Worm (Caenorhabditis elegans): ENCODE results near the gene Y17G9B.11.

Y17G9B.11 gene

ce11 chrIV:4748408-4749105 lies 7.8 kb upstream of the Y17G9B.11 start, which contains the start of gene cyc-2.1:
cyc-2.1 (minus strand) TSS chrIV:4749012.
- no peak for TF ChIP-seq ceh-90 (tag; optimal IDR thresholded peaks at IDR 0.05)
- peak; percentile 22 for TF ChIP-seq ztf-4 (tag; optimal IDR thresholded peaks at IDR 0.05)
- TF ChIP-seq rnt-1 (tag; optimal IDR thresholded peaks at IDR 0.05), result peak; percentile 59
- TF ChIP-seq tlp-1 (tag; optimal IDR thresholded peaks at IDR 0.05), result no peak
- peak; percentile 71 for TF ChIP-seq fkh-8 (tag; optimal IDR thresholded peaks at IDR 0.05)
- TF ChIP-seq fos-1 (tag; optimal IDR thresholded peaks at IDR 0.05), result no peak
- no peak for TF ChIP-seq F16B12.6 (tag; optimal IDR thresholded peaks at IDR 0.05)
- peak; percentile 21 for TF ChIP-seq dsc-1 (tag; optimal IDR thresholded peaks at IDR 0.05)
- no peak for TF ChIP-seq blmp-1 (tag; optimal IDR thresholded peaks at IDR 0.05)
- TF ChIP-seq nhr-237 (tag; optimal IDR thresholded peaks at IDR 0.05), result peak; percentile 34
- no peak for TF ChIP-seq sox-4 (tag; optimal IDR thresholded peaks at IDR 0.05)
- no peak for TF ChIP-seq aha-1 (tag; optimal IDR thresholded peaks at IDR 0.05)
- TF ChIP-seq nhr-19 (GFP tag; conservative IDR thresholded peaks at IDR 0.05), result peak; percentile 71
- no peak for TF ChIP-seq Y116A8C.19 (tag; optimal IDR thresholded peaks at IDR 0.05; ENCODE audit: borderline replicate concordance)
- TF ChIP-seq lin-15B (tag; optimal IDR thresholded peaks at IDR 0.05), result peak; percentile 35
- no peak for TF ChIP-seq irx-1 (tag; optimal IDR thresholded peaks at IDR 0.05)
- TF ChIP-seq efl-1 (optimal IDR thresholded peaks at IDR 0.05), result peak; percentile 28 to 49
- peak; percentile 17 to 86 for TF ChIP-seq efl-1 (GFP tag; optimal IDR thresholded peaks at IDR 0.05 in 1 of 2)
- TF ChIP-seq nhr-85 (tag), result peak; percentile 68
- peak; percentile 38; the same call in 1 of the 2 replicates for TF ChIP-seq isw-1 (GFP tag; IDR thresholded peaks at IDR 0.05)
- no peak for TF ChIP-seq sptf-1 (tag; optimal IDR thresholded peaks at IDR 0.05)
- TF ChIP-seq lin-13 (GFP tag; optimal IDR thresholded peaks at IDR 0.05), result peak; percentile 36
- TF ChIP-seq mab-9 (GFP tag; IDR thresholded peaks at IDR 0.05), result no peak
- TF ChIP-seq egl-13 (tag; optimal IDR thresholded peaks at IDR 0.05), result peak; percentile 6
- TF ChIP-seq C34B4.2 (tag; optimal IDR thresholded peaks at IDR 0.05), result no peak
- TF ChIP-seq nhr-84 (tag; optimal IDR thresholded peaks at IDR 0.05), result no peak
- TF ChIP-seq zip-4 (GFP tag; optimal IDR thresholded peaks at IDR 0.05), result no peak
- peak; percentile 55 for TF ChIP-seq mep-1 (tag; optimal IDR thresholded peaks at IDR 0.05)
- no peak for TF ChIP-seq ama-1 (optimal IDR thresholded peaks at IDR 0.05)
- TF ChIP-seq ceh-88 (GFP tag; IDR thresholded peaks at IDR 0.05), result no peak
- TF ChIP-seq nhr-12 (tag; optimal IDR thresholded peaks at IDR 0.05), result no peak
- TF ChIP-seq mef-2 (tag; optimal IDR thresholded peaks at IDR 0.05), result no peak
- no peak for TF ChIP-seq fkh-4 (tag; optimal IDR thresholded peaks at IDR 0.05; ENCODE audit: borderline replicate concordance)
- no peak for TF ChIP-seq fkh-10 (GFP tag; optimal IDR thresholded peaks at IDR 0.05)
- TF ChIP-seq elt-2 (tag; optimal IDR thresholded peaks at IDR 0.05), result peak; percentile 28
- TF ChIP-seq pax-3 (tag; optimal IDR thresholded peaks at IDR 0.05), result no peak
- peak; percentile 80 for TF ChIP-seq nhr-20 (tag; optimal IDR thresholded peaks at IDR 0.05)
- no peak for TF ChIP-seq unc-30 (tag; optimal IDR thresholded peaks at IDR 0.05)
- TF ChIP-seq lin-39 (tag; optimal IDR thresholded peaks at IDR 0.05), result no peak
- TF ChIP-seq nhr-90 (tag; optimal IDR thresholded peaks at IDR 0.05; ENCODE audit: poor library complexity), result peak; percentile 37
- no peak for TF ChIP-seq ceh-8 (GFP tag; optimal IDR thresholded peaks at IDR 0.05)
- peak; percentile 45 for TF ChIP-seq snpc-4 (tag; optimal IDR thresholded peaks at IDR 0.05)
- peak; percentile 38 for TF ChIP-seq nhr-47 (tag; optimal IDR thresholded peaks at IDR 0.05)
- TF ChIP-seq hlh-17 (GFP tag; optimal IDR thresholded peaks at IDR 0.05; ENCODE audit: borderline replicate concordance), result no peak
- TF ChIP-seq swsn-7 (tag; optimal IDR thresholded peaks at IDR 0.05), result peak; percentile 59
- TF ChIP-seq C16A3.4 (tag; optimal IDR thresholded peaks at IDR 0.05), result peak; percentile 58
- peak; percentile 5 for TF ChIP-seq nhr-77 (tag; optimal IDR thresholded peaks at IDR 0.05)
- TF ChIP-seq pag-3 (tag; optimal IDR thresholded peaks at IDR 0.05; ENCODE audit: borderline replicate concordance, insufficient read depth), result no peak
- no peak for TF ChIP-seq ces-1 (GFP tag; optimal IDR thresholded peaks at IDR 0.05)
- no peak for TF ChIP-seq ztf-11 (tag; optimal IDR thresholded peaks at IDR 0.05)
- peak; percentile 83 for TF ChIP-seq lin-14 (GFP tag; optimal IDR thresholded peaks at IDR 0.05)
- no peak for TF ChIP-seq egl-27 (tag; optimal IDR thresholded peaks at IDR 0.05)
- peak in 1 of 2 experiments; percentile 37 for TF ChIP-seq mdl-1 (tag; optimal IDR thresholded peaks at IDR 0.05)

Measured in whole organism, L1 larva.